Worm (Caenorhabditis elegans) whole organism, L3 larva: ENCODE measurements around the gene nhr-19.

Experiments used
- daf-12 ChIP-seq: fragments of 150-350 bp; optimal IDR thresholded peaks from 2 replicates; lab custom pipeline; 2014; ENCODE audit warnings: missing biosample characterization, missing genetic modification reagents, missing genetic modification characterization
- egl-27 ChIP-seq: sonication (generic microtip); optimal IDR thresholded peaks from 4 replicates; lab custom pipeline; 2017; ENCODE audit warnings: missing biosample characterization, missing genetic modification reagents, missing genetic modification characterization
- lin-15B ChIP-seq: fragments of 150-350 bp; optimal IDR thresholded peaks from 2 replicates; lab custom pipeline; 2014; ENCODE audit warnings: missing biosample characterization, missing genetic modification characterization
- nhr-11 ChIP-seq: fragments of 150-350 bp; optimal IDR thresholded peaks from 2 replicates; lab custom pipeline; 2014; ENCODE audit warnings: missing biosample characterization, missing genetic modification characterization
- tbx-2 ChIP-seq: sonication (generic microtip); optimal IDR thresholded peaks from 2 replicates; lab custom pipeline; 2016; ENCODE audit warnings: mild to moderate bottlenecking, missing genetic modification characterization, missing compliant biosample characterization
- unc-39 ChIP-seq: sonication (generic microtip); optimal IDR thresholded peaks from 4 replicates; lab custom pipeline; 2017; ENCODE audit warnings: missing biosample characterization, missing genetic modification characterization
- zag-1 ChIP-seq: fragments of 150-350 bp; optimal IDR thresholded peaks from 2 replicates; lab custom pipeline; 2014; ENCODE audit warnings: missing biosample characterization, missing genetic modification characterization
- ztf-4 ChIP-seq: fragments of 150-350 bp; optimal IDR thresholded peaks from 2 replicates; lab custom pipeline; 2014; ENCODE audit warnings: missing biosample characterization, missing genetic modification characterization

DNA sequence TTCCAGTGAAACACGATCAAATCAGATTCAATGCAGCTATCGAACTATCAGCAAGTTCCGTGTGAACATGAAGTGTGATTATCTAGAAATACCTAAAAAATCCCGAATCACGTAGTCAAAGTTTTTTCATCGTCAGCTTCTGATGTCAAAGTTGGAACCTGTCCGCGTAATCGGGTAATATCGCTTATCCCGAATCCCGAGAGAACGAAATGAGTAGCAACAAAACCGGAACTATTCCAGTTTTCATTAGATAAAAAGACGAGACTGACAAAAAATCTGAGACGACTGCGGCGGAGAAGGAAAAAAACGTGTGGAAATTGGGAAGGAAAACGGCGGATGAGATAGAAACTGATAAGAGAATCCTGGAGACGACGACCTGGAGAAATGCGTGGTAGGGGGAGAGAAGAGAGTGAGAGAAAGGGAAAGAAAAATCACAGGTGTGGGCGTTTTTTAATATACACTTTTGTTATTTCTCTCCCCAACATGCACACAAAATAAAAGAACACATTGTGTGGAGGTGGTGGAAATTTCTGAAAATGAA is 14.7 kb upstream of the nhr-19 start:
- TF ChIP-seq lin-15B (tag; lab: Kevin White, UChicago) (no peak), tbx-2 (tag; lab: Kevin White, UChicago) (no peak), daf-12 (tag; lab: Kevin White, UChicago) (no peak), nhr-11 (tag; lab: Kevin White, UChicago) (no peak), ztf-4 (tag; lab: Kevin White, UChicago) (no peak), zag-1 (tag; lab: Kevin White, UChicago) (no peak), unc-39 (tag; lab: Kevin White, UChicago) (no peak), egl-27 (no peak)
